Worm (Caenorhabditis elegans) whole organism, midembryonic: ENCODE data around the gene dnj-5.

Experiments used
- ref-1 ChIP-seq: fragments of 200-800 bp; sonication (Bioruptor generic); conservative IDR thresholded peaks from 2 replicates; pipeline ENCODE4 v1.3.6; 2022; ENCODE audit warnings: missing genetic modification reagents, missing genetic modification characterization, missing compliant biosample characterization
- tab-1 ChIP-seq: fragments of 200-800 bp; sonication (Bioruptor generic); IDR thresholded peaks from 2 replicates; pipeline ENCODE4 v1.3.6; 2022; ENCODE audit warnings: missing genetic modification characterization, missing compliant biosample characterization
- ztf-23 ChIP-seq: fragments of 200-800 bp; sonication (Bioruptor generic); IDR thresholded peaks from 2 replicates; pipeline ENCODE4 v1.3.6; 2022; ENCODE audit warnings: missing genetic modification reagents, missing genetic modification characterization, missing compliant biosample characterization

DNA sequence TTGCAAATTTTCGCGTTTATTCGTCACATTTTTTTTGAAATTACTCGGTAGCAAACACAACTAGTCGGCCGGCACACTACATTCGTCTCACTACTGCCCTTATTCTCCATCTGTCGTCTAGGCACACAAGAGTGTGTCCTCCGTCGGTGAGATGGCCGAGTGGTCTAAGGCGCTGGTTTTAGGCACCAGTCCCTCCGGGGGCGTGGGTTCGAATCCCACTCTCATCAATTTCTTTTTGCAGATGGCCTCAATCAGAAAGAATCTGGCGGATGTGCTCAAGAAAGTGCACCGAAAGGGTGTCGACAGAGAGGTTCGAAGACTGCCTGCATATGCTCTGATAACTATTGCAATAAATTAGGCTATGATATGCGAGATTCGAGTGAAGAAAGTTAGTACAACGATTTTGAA is 5.0 kb downstream of the dnj-5 start:
- peak; percentile 88 for TF ChIP-seq ztf-23
- TF ChIP-seq tab-1 (GFP tag; lab: Robert Waterston, UW), result peak; percentile 95
- TF ChIP-seq ref-1 (GFP tag; lab: Robert Waterston, UW), result peak; percentile 87
